Worm (Caenorhabditis elegans) whole organism, mixed stage, embryonic: ENCODE data around the gene aman-1.

ENCODE experiments used
- nhr-28 ChIP-seq: fragments of 150-350 bp; optimal IDR thresholded peaks from 2 replicates; lab custom pipeline; 2014; ENCODE audit warnings: missing biosample characterization, missing genetic modification characterization
- snpc-4 ChIP-seq: fragments of 150-350 bp; optimal IDR thresholded peaks from 2 replicates; lab custom pipeline; 2014; ENCODE audit warnings: missing biosample characterization, missing genetic modification characterization
- unc-62 ChIP-seq: fragments of 150-350 bp; optimal IDR thresholded peaks from 2 replicates; lab custom pipeline; 2014; ENCODE audit warnings: missing biosample characterization, missing genetic modification reagents, missing genetic modification characterization

DNA sequence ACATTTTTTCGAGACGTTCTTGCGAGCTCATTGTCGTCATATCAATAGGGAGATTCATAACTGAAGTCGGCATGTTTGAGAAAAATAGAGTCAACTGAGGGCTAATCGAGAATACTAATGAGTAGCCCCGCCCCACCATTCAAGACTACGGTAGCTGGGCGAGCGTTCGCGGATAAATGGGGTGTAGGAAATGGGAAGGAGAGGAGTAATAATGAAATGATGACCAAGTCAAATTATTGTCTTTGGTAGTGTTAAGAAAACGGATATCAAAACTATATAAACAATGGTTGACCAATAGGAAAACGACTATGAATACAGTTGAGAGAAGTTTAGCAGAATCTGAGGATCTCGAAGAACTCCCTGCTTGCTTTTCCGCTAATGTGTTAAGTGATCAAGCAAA, 28.6 kb downstream of the aman-1 start, which contains the start of gene mls-2:
- no peak for TF ChIP-seq snpc-4 (tag; lab: Kevin White, UChicago)
- no peak for TF ChIP-seq nhr-28 (tag; lab: Kevin White, UChicago)
- no peak for TF ChIP-seq unc-62 (GFP tag; lab: Kevin White, UChicago)
